Worm (Caenorhabditis elegans): ENCODE results near the gene Y38E10A.17.

DNA sequence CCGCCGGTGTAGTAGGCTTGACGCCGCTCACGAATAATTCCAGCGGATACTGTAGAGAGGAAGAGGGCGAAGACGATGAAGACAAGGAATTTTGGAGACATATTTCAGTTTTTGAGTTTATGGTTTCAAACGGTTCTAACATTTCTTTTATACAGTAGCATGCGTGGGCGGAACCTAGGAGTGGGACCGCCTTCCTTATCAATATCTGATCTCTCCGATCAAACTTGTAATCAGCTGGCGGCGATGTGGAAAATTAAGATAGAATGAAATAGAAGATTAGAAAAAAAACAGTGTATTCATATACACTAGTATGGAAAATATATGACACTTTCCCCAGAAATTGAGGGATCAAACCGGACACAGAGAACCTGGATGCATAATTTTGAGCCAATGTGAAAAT is 15.3 kb downstream of the Y38E10A.17 start, which contains the start of gene nspe-2:
- TF ChIP-seq zip-5 (tag; optimal IDR thresholded peaks at IDR 0.05), result no peak
- no peak for TF ChIP-seq pat-9 (tag; optimal IDR thresholded peaks at IDR 0.05)
- no peak for TF ChIP-seq K02D7.2 (tag; optimal IDR thresholded peaks at IDR 0.05)
- no peak for TF ChIP-seq unc-3 (GFP tag; conservative IDR thresholded peaks at IDR 0.05)
- no peak for TF ChIP-seq unc-3 (tag; optimal IDR thresholded peaks at IDR 0.05)
- no peak for TF ChIP-seq npax-4 (tag; optimal IDR thresholded peaks at IDR 0.05)
- TF ChIP-seq madf-2 (tag; optimal IDR thresholded peaks at IDR 0.05), result no peak
- TF ChIP-seq elt-2 (tag; optimal IDR thresholded peaks at IDR 0.05), result no peak
- TF ChIP-seq pha-2 (tag; optimal IDR thresholded peaks at IDR 0.05), result no peak
- TF ChIP-seq unc-86 (tag; optimal IDR thresholded peaks at IDR 0.05), result no peak
- TF ChIP-seq dve-1 (tag; optimal IDR thresholded peaks at IDR 0.05), result no peak
- no peak for TF ChIP-seq nhr-11 (tag; optimal IDR thresholded peaks at IDR 0.05)
- TF ChIP-seq pag-3 (tag; optimal IDR thresholded peaks at IDR 0.05; ENCODE audit: borderline replicate concordance), result no peak
- no peak for TF ChIP-seq ceh-2 (tag; optimal IDR thresholded peaks at IDR 0.05)
- no peak for TF ChIP-seq nfya-1 (tag; optimal IDR thresholded peaks at IDR 0.05)
